Fruit fly (Drosophila melanogaster) whole organism, embryonic: ENCODE results near the gene Ldsdh1.
A peak's percentile ranks its signal among the peaks of the same experiment; 100 is the strongest.

Experiments used
- CG7928 ChIP-seq: fragments of 200-800 bp; sonication (Bioruptor generic); optimal IDR thresholded peaks from 2 replicates; lab custom pipeline; 2017; ENCODE audit warnings: missing biosample characterization, mild to moderate bottlenecking, missing genetic modification characterization
- fd3F ChIP-seq: fragments of 200-800 bp; sonication (Bioruptor generic); optimal IDR thresholded peaks from 2 replicates; lab custom pipeline; 2018; ENCODE audit warnings: missing biosample characterization, mild to moderate bottlenecking, missing genetic modification characterization, moderate library complexity
- fu2 ChIP-seq: fragments of 200-800 bp; sonication (Bioruptor generic); optimal IDR thresholded peaks from 2 replicates; lab custom pipeline; 2016; ENCODE audit warnings: missing biosample characterization, missing genetic modification characterization
- seq ChIP-seq: fragments of 200-800 bp; sonication (Bioruptor generic); IDR thresholded peaks from 2 replicates; pipeline ENCODE4 v1.3.6; 2022; ENCODE audit warnings: missing biosample characterization, missing genetic modification characterization

DNA sequence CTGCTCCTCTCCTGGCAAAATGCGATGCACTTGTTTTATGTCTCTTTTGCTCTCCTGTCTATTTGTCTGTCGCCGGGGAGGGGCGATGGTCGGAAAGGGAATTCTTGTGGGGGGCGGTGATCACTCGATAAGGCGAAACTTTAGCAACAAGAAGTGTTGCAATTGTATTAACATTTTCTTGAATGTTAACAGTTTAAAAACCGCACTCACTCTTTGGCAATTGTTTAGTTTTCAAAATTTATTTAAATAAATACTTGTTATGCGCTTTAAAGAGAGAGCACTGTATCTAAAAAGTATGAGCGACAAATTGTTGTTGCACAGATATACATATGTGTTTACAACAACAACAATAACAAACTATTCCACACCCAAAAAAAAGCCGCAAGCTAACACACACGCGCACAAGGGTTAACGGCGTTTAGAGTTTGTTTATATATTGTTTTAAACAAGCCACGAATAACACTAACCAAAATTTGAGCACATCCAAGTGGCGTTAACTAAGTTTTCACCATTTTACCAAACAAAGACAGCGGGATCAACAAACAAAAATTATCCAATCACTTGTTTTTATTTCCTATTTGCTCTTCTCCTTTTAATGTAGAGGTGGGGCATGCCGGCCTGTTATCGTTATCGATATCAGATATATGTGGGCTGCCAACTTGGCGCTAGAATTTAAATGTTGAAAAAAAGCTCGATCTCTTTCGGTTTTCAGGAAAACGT, 20.2 kb upstream of the Ldsdh1 start, which contains the start of gene CG2258:
- TF ChIP-seq seq (GFP tag; lab: Robert Waterston, UW) (peak; percentile 69), CG7928 (GFP tag; lab: Kevin White, UChicago) (peak; percentile 53), fd3F (peak; percentile 81), fu2 (GFP tag; lab: Kevin White, UChicago) (peak; percentile 63)
